Fruit fly (Drosophila melanogaster): Measurements from ENCODE around the gene Gr64e.

Gr64e gene

DNA sequence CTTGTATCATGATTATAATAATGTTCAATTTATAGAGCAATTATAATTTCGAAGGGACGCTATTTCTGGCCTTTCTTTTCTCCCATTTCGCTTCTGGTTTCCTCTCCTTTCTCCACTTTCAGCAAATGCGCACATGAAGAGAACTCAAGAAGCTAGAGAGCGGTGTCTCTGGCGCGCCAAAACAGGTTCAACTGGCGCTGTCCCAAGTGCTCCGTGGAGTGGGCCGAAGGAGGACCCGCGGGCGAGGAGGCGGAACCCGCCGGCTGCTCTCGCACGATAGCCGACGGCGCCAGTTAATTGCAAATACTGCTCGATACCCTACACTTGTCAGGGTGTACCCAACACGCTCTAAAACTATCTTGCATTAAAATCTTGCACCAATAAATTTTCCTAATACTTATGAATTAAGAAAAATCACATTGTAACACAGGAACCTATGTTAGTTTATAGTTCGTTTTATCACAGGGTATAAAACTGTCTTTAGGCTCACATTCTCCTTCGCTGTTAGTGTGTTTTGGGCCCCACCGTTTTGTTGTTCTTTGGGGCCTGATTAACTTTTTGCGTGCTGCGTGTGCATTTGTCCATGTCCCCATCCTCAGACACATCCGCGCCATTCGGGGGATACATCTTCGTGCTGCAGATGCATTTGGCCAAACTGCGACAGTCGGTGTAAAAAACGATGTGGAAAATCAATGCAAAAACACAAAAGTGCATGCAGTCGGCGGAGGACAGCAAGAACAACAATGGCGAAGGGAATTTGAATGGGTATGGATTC lies 38.5 kb downstream of the Gr64e start (continued):
- TF ChIP-seq luna (GFP tag; optimal IDR thresholded peaks at IDR 0.05): no peak
- peak; percentile 27 for TF ChIP-seq CG14965 (GFP tag; optimal IDR thresholded peaks at IDR 0.05; ENCODE audit: borderline replicate concordance)
- TF ChIP-seq CG18619 (GFP tag; optimal IDR thresholded peaks at IDR 0.05): peak; percentile 80
- peak; percentile 26 for TF ChIP-seq B-H2 (GFP tag; optimal IDR thresholded peaks at IDR 0.05)
- TF ChIP-seq cad (GFP tag; optimal IDR thresholded peaks at IDR 0.05): no peak
- peak; percentile 53 for TF ChIP-seq Ets97D (GFP tag; optimal IDR thresholded peaks at IDR 0.05)
- peak; percentile 70 for TF ChIP-seq CG13775 (GFP tag; optimal IDR thresholded peaks at IDR 0.05)
- peak; percentile 63 for TF ChIP-seq kah (GFP tag; optimal IDR thresholded peaks at IDR 0.05)
- peak; percentile 60 for TF ChIP-seq CG12299 (tag; optimal IDR thresholded peaks at IDR 0.05)
- peak; percentile 60 for TF ChIP-seq CG11085 (GFP tag; IDR thresholded peaks at IDR 0.05)
- peak; percentile 39 for TF ChIP-seq dmrt11E (tag; optimal IDR thresholded peaks at IDR 0.05)
- TF ChIP-seq D (optimal IDR thresholded peaks at IDR 0.05): no peak
- peak; percentile 59 for TF ChIP-seq D (GFP tag; optimal IDR thresholded peaks at IDR 0.05)
- no peak for TF ChIP-seq mld (GFP tag; IDR thresholded peaks at IDR 0.05; ENCODE audit: partially characterized antibody)
- TF ChIP-seq Adf1 (GFP tag; IDR thresholded peaks at IDR 0.05): peak; percentile 74
- TF ChIP-seq CG13894 (tag; optimal IDR thresholded peaks at IDR 0.05): no peak
- TF ChIP-seq CG1792 (GFP tag; optimal IDR thresholded peaks at IDR 0.05): peak; percentile 86
- peak; percentile 61 for TF ChIP-seq Sox100B (GFP tag; optimal IDR thresholded peaks at IDR 0.05)
- peak; percentile 79 for TF ChIP-seq CG8388 (GFP tag; optimal IDR thresholded peaks at IDR 0.05)
- TF ChIP-seq Dref (GFP tag; IDR thresholded peaks at IDR 0.05): peak; percentile 20; the same call in 1 of the 2 replicates
- TF ChIP-seq CG12071 (GFP tag; optimal IDR thresholded peaks at IDR 0.05): peak; percentile 89
- TF ChIP-seq CG16813 (GFP tag; IDR thresholded peaks at IDR 0.05; ENCODE audit: partially characterized antibody): no peak
- peak; percentile 89 for TF ChIP-seq caup (GFP tag; optimal IDR thresholded peaks at IDR 0.05; ENCODE audit: severe bottlenecking)
- TF ChIP-seq inv (GFP tag; IDR thresholded peaks at IDR 0.05; ENCODE audit: partially characterized antibody): no peak
- peak; percentile 73 for TF ChIP-seq eyg (GFP tag; optimal IDR thresholded peaks at IDR 0.05)
- TF ChIP-seq chm (GFP tag; IDR thresholded peaks at IDR 0.05): no peak
- TF ChIP-seq ATbp (GFP tag; optimal IDR thresholded peaks at IDR 0.05): peak; percentile 76
- peak; percentile 89 for TF ChIP-seq HmgZ (tag; optimal IDR thresholded peaks at IDR 0.05)
- peak; percentile 85 for TF ChIP-seq mam (GFP tag; optimal IDR thresholded peaks at IDR 0.05)
- peak; percentile 94 for TF ChIP-seq ken (GFP tag; IDR thresholded peaks at IDR 0.05)
- TF ChIP-seq CG12744 (GFP tag; optimal IDR thresholded peaks at IDR 0.05): peak; percentile 74
- TF ChIP-seq zfh1 (GFP tag; IDR thresholded peaks at IDR 0.05): peak; percentile 89
- peak; percentile 70 for TF ChIP-seq CG10979 (tag; optimal IDR thresholded peaks at IDR 0.05)
- TF ChIP-seq al (GFP tag; IDR thresholded peaks at IDR 0.05): peak; percentile 91
- peak; percentile 59 for TF ChIP-seq Nf-YB (GFP tag; optimal IDR thresholded peaks at IDR 0.05)
- peak; percentile 88 for TF ChIP-seq CG34422 (GFP tag; IDR thresholded peaks at IDR 0.05)
- TF ChIP-seq sr (GFP tag; IDR thresholded peaks at IDR 0.05): peak; percentile 79; the same call in 2 of the 3 replicates
- TF ChIP-seq CG9609 (GFP tag; optimal IDR thresholded peaks at IDR 0.05): peak; percentile 90
- peak; percentile 84 for TF ChIP-seq CG1024 (GFP tag; IDR thresholded peaks at IDR 0.05)
- peak; percentile 82 for TF ChIP-seq CG11560 (tag; IDR thresholded peaks at IDR 0.05)
- peak; percentile 76 for TF ChIP-seq Dad (GFP tag; optimal IDR thresholded peaks at IDR 0.05)
- TF ChIP-seq en (GFP tag; optimal IDR thresholded peaks at IDR 0.05): peak; percentile 85
- TF ChIP-seq CG32532 (GFP tag; IDR thresholded peaks at IDR 0.05): peak; percentile 94
- TF ChIP-seq CG2120 (GFP tag; optimal IDR thresholded peaks at IDR 0.05): peak; percentile 95
- peak; percentile 60; the same call in 1 of the 2 replicates for TF ChIP-seq Doc2 (GFP tag; IDR thresholded peaks at IDR 0.05)
- TF ChIP-seq CG3281 (GFP tag; optimal IDR thresholded peaks at IDR 0.05): peak; percentile 79
- TF ChIP-seq CG31388 (GFP tag; optimal IDR thresholded peaks at IDR 0.05): peak; percentile 53
- TF ChIP-seq Optix (GFP tag; IDR thresholded peaks at IDR 0.05): peak; percentile 90
- TF ChIP-seq salm (tag; optimal IDR thresholded peaks at IDR 0.05): peak; percentile 72

Measured in whole organism, embryonic.